Worm (Caenorhabditis elegans): ENCODE data around the gene mbr-1.

- TF ChIP-seq pqm-1 (tag; optimal IDR thresholded peaks at IDR 0.05) (no peak), ztf-11 (tag; optimal IDR thresholded peaks at IDR 0.05) (no peak), lsy-2 (tag; optimal IDR thresholded peaks at IDR 0.05) (no peak)
Observed at ce11 chrX:10692057-10692456, 29.8 kb downstream of the mbr-1 start.
